Worm (Caenorhabditis elegans): ENCODE results near the gene srj-27.

srj-27 gene

ce11 chrV:15127413-15127812 lies at the start of gene srj-27:
srj-27 (minus strand) TSS chrV:15127513.
- no peak for TF ChIP-seq hlh-30 (tag; optimal IDR thresholded peaks at IDR 0.05; ENCODE audit: insufficient read depth)
- no peak for TF ChIP-seq pax-1 (tag; optimal IDR thresholded peaks at IDR 0.05)

- TF ChIP-seq pag-3 (tag; optimal IDR thresholded peaks at IDR 0.05; ENCODE audit: borderline replicate concordance) (no peak), ceh-6 (GFP tag; optimal IDR thresholded peaks at IDR 0.05) (no peak), pat-9 (tag; optimal IDR thresholded peaks at IDR 0.05) (no peak), pha-4 (tag; optimal IDR thresholded peaks at IDR 0.05) (no peak), madf-2 (tag; optimal IDR thresholded peaks at IDR 0.05) (no peak), ets-4 (tag; optimal IDR thresholded peaks at IDR 0.05) (no peak), ceh-31 (tag; optimal IDR thresholded peaks at IDR 0.05) (no peak), F13H6.1 (tag; optimal IDR thresholded peaks at IDR 0.05) (no peak), sox-4 (tag; optimal IDR thresholded peaks at IDR 0.05) (no peak)
Observed at ce11 chrV:15175459-15175858, 48.1 kb upstream of the srj-27 start, which contains the start of gene clec-47. clec-47 (plus strand) TSS chrV:15175759.

ce11 chrV:15162697-15163096 lies 35.4 kb upstream of the srj-27 start, which contains the start of gene srz-11:
srz-11 (plus strand) TSS chrV:15163082.
- no peak for TF ChIP-seq hlh-15 (tag; optimal IDR thresholded peaks at IDR 0.05)
- TF ChIP-seq eyg-1 (tag; optimal IDR thresholded peaks at IDR 0.05): no peak
- TF ChIP-seq fkh-6 (tag; optimal IDR thresholded peaks at IDR 0.05): no peak
- TF ChIP-seq ama-1 (optimal IDR thresholded peaks at IDR 0.05): no peak
- no peak for TF ChIP-seq F13H6.1 (tag; optimal IDR thresholded peaks at IDR 0.05)
- TF ChIP-seq ztf-16 (tag; optimal IDR thresholded peaks at IDR 0.05): no peak
- TF ChIP-seq hlh-30 (tag; optimal IDR thresholded peaks at IDR 0.05; ENCODE audit: insufficient read depth): no peak
- TF ChIP-seq pag-3 (tag; optimal IDR thresholded peaks at IDR 0.05; ENCODE audit: borderline replicate concordance): no peak
- TF ChIP-seq dve-1 (tag; optimal IDR thresholded peaks at IDR 0.05): no peak
- TF ChIP-seq ceh-48 (tag; optimal IDR thresholded peaks at IDR 0.05): no peak
- TF ChIP-seq sox-2 (GFP tag; IDR thresholded peaks at IDR 0.05): no peak

- no peak for TF ChIP-seq npax-4 (tag; optimal IDR thresholded peaks at IDR 0.05)
- no peak for TF ChIP-seq zip-5 (tag; optimal IDR thresholded peaks at IDR 0.05)
- TF ChIP-seq fkh-6 (tag; optimal IDR thresholded peaks at IDR 0.05): no peak
- no peak for TF ChIP-seq ahr-1 (tag; optimal IDR thresholded peaks at IDR 0.05)
- TF ChIP-seq ttx-3 (tag; optimal IDR thresholded peaks at IDR 0.05): no peak
- TF ChIP-seq K02D7.2 (tag; optimal IDR thresholded peaks at IDR 0.05): no peak
- TF ChIP-seq mec-3 (tag; optimal IDR thresholded peaks at IDR 0.05; ENCODE audit: borderline replicate concordance): no peak
- TF ChIP-seq ceh-31 (tag; optimal IDR thresholded peaks at IDR 0.05): no peak
- no peak for TF ChIP-seq che-1 (tag; optimal IDR thresholded peaks at IDR 0.05)
- no peak for TF ChIP-seq fax-1 (tag; optimal IDR thresholded peaks at IDR 0.05)
Observed at ce11 chrV:15158691-15159090, 31.4 kb upstream of the srj-27 start, which contains the start of gene str-45. str-45 (plus strand) TSS chrV:15158991.

ce11 chrV:15156504-15156903 lies 29.2 kb upstream of the srj-27 start:
- TF ChIP-seq pros-1 (tag; optimal IDR thresholded peaks at IDR 0.05) (no peak), ceh-2 (tag; optimal IDR thresholded peaks at IDR 0.05) (no peak), pha-2 (tag; optimal IDR thresholded peaks at IDR 0.05) (no peak), ceh-14 (tag; optimal IDR thresholded peaks at IDR 0.05) (no peak), ceh-22 (tag; optimal IDR thresholded peaks at IDR 0.05) (no peak), ceh-48 (tag; optimal IDR thresholded peaks at IDR 0.05) (no peak), pat-9 (tag; optimal IDR thresholded peaks at IDR 0.05) (no peak), nfya-1 (tag; optimal IDR thresholded peaks at IDR 0.05) (no peak), lin-11 (tag; optimal IDR thresholded peaks at IDR 0.05) (no peak), ceh-34 (tag; optimal IDR thresholded peaks at IDR 0.05) (no peak), lim-6 (tag; optimal IDR thresholded peaks at IDR 0.05) (no peak), pqm-1 (tag; optimal IDR thresholded peaks at IDR 0.05) (no peak)
